Fruit fly (Drosophila melanogaster): ENCODE measurements around the gene Blos4.

The Blos4 gene

dm6 chr3L:10849620-10850302 is 29.1 kb upstream of the Blos4 start:
- TF ChIP-seq CG14711 (tag; optimal IDR thresholded peaks at IDR 0.05) (no peak), Crg-1 (GFP tag; optimal IDR thresholded peaks at IDR 0.05) (no peak), cic (GFP tag; optimal IDR thresholded peaks at IDR 0.05) (no peak), kay (GFP tag; ENCODE audit: borderline replicate concordance) (no peak)

- TF ChIP-seq cic (GFP tag; optimal IDR thresholded peaks at IDR 0.05), result no peak
- no peak for TF ChIP-seq Clk (GFP tag; optimal IDR thresholded peaks at IDR 0.05)
- no peak for TF ChIP-seq tj (GFP tag; optimal IDR thresholded peaks at IDR 0.05)
- TF ChIP-seq CG11617 (GFP tag; optimal IDR thresholded peaks at IDR 0.05), result no peak
- TF ChIP-seq Mnt (GFP tag; optimal IDR thresholded peaks at IDR 0.05), result no peak
- TF ChIP-seq toe (GFP tag; optimal IDR thresholded peaks at IDR 0.05), result no peak
- no peak for TF ChIP-seq CG7045 (GFP tag; optimal IDR thresholded peaks at IDR 0.05)
- TF ChIP-seq CG7101 (tag; optimal IDR thresholded peaks at IDR 0.05), result no peak
Observed at dm6 chr3L:10851107-10851762, 27.6 kb upstream of the Blos4 start.

- TF ChIP-seq Clk (GFP tag; optimal IDR thresholded peaks at IDR 0.05) (no peak), kay (GFP tag; ENCODE audit: borderline replicate concordance) (no peak), CG5204 (GFP tag; optimal IDR thresholded peaks at IDR 0.05) (peak; percentile 20), toe (GFP tag; optimal IDR thresholded peaks at IDR 0.05) (no peak), CG12768 (GFP tag; optimal IDR thresholded peaks at IDR 0.05) (no peak), CG7101 (tag; optimal IDR thresholded peaks at IDR 0.05) (no peak), CG14711 (tag; optimal IDR thresholded peaks at IDR 0.05) (no peak)
Observed at dm6 chr3L:10851853-10852346, 27.0 kb upstream of the Blos4 start.

dm6 chr3L:10852347-10853130 is 26.3 kb upstream of the Blos4 start:
- TF ChIP-seq CG11617 (GFP tag; optimal IDR thresholded peaks at IDR 0.05) (peak; percentile 32), Mnt (GFP tag; optimal IDR thresholded peaks at IDR 0.05) (no peak), Clk (GFP tag; optimal IDR thresholded peaks at IDR 0.05) (no peak), Crg-1 (GFP tag; optimal IDR thresholded peaks at IDR 0.05) (no peak), cnc (optimal IDR thresholded peaks at IDR 0.05) (no peak), Hr96 (GFP tag; optimal IDR thresholded peaks at IDR 0.05) (no peak), CG14711 (tag; optimal IDR thresholded peaks at IDR 0.05) (no peak), tj (GFP tag; optimal IDR thresholded peaks at IDR 0.05) (peak; percentile 49), pad (GFP tag; optimal IDR thresholded peaks at IDR 0.05) (no peak), cic (GFP tag; optimal IDR thresholded peaks at IDR 0.05) (no peak), ovo (GFP tag; optimal IDR thresholded peaks at IDR 0.05) (no peak), CG7101 (tag; optimal IDR thresholded peaks at IDR 0.05) (no peak), CG7045 (GFP tag; optimal IDR thresholded peaks at IDR 0.05) (peak; percentile 18), toe (GFP tag; optimal IDR thresholded peaks at IDR 0.05) (peak; percentile 42), kay (GFP tag; ENCODE audit: borderline replicate concordance) (no peak), CG33017 (tag; optimal IDR thresholded peaks at IDR 0.05) (no peak), bab1 (GFP tag; optimal IDR thresholded peaks at IDR 0.05) (no peak), CG5204 (GFP tag; optimal IDR thresholded peaks at IDR 0.05) (no peak), CG1620 (GFP tag; optimal IDR thresholded peaks at IDR 0.05) (no peak), CG12768 (GFP tag; optimal IDR thresholded peaks at IDR 0.05) (peak; percentile 64)

dm6 chr3L:10853131-10853471 is 25.8 kb upstream of the Blos4 start:
- no peak for TF ChIP-seq Crg-1 (GFP tag; optimal IDR thresholded peaks at IDR 0.05)
- no peak for TF ChIP-seq CG1620 (GFP tag; optimal IDR thresholded peaks at IDR 0.05)
- TF ChIP-seq tj (GFP tag; optimal IDR thresholded peaks at IDR 0.05), result peak; percentile 79
- TF ChIP-seq CG12768 (GFP tag; optimal IDR thresholded peaks at IDR 0.05), result no peak
- no peak for TF ChIP-seq CG14711 (tag; optimal IDR thresholded peaks at IDR 0.05)
- TF ChIP-seq Clk (GFP tag; optimal IDR thresholded peaks at IDR 0.05), result no peak
- no peak for TF ChIP-seq bab1 (GFP tag; optimal IDR thresholded peaks at IDR 0.05)

dm6 chr3L:10853618-10854017 is 25.3 kb upstream of the Blos4 start:
- TF ChIP-seq cic (GFP tag; optimal IDR thresholded peaks at IDR 0.05) (no peak), CG11617 (GFP tag; optimal IDR thresholded peaks at IDR 0.05) (no peak), CG12768 (GFP tag; optimal IDR thresholded peaks at IDR 0.05) (no peak), tj (GFP tag; optimal IDR thresholded peaks at IDR 0.05) (no peak), CG7045 (GFP tag; optimal IDR thresholded peaks at IDR 0.05) (no peak), CG5204 (GFP tag; optimal IDR thresholded peaks at IDR 0.05) (no peak), pad (GFP tag; optimal IDR thresholded peaks at IDR 0.05) (no peak), cnc (optimal IDR thresholded peaks at IDR 0.05) (no peak), Clk (GFP tag; optimal IDR thresholded peaks at IDR 0.05) (no peak)

All from whole organism, adult.